Worm (Caenorhabditis elegans): Measurements from ENCODE around the gene coh-1.

ce11 chrX:7457154-7457674 is 17.6 kb downstream of the coh-1 start:
- TF ChIP-seq ztf-23 (GFP tag; IDR thresholded peaks at IDR 0.05) (no peak), cog-1 (tag; optimal IDR thresholded peaks at IDR 0.05) (no peak), ztf-29 (GFP tag; IDR thresholded peaks at IDR 0.05) (no peak), med-1 (GFP tag; optimal IDR thresholded peaks at IDR 0.05; ENCODE audit: insufficient read depth) (no peak), tab-1 (GFP tag; IDR thresholded peaks at IDR 0.05) (no peak), flt-1 (GFP tag; IDR thresholded peaks at IDR 0.05) (no peak)
